Fruit fly (Drosophila melanogaster) whole organism, embryonic: ENCODE data around the gene CG33110.

ENCODE experiments used
- CG4328 ChIP-seq: fragments of 200-800 bp; sonication (Bioruptor generic); optimal IDR thresholded peaks from 3 replicates; lab custom pipeline; 2017; ENCODE audit warnings: missing biosample characterization, missing genetic modification reagents, missing genetic modification characterization
- CG8765 ChIP-seq: fragments of 200-800 bp; sonication (Bioruptor generic); IDR thresholded peaks from 2 replicates; pipeline ENCODE4 v1.3.6; 2022; ENCODE audit warnings: missing biosample characterization, missing genetic modification characterization
- Hr39 ChIP-seq: fragments of >200 bp; optimal IDR thresholded peaks from 2 replicates; lab custom pipeline; 2017

DNA sequence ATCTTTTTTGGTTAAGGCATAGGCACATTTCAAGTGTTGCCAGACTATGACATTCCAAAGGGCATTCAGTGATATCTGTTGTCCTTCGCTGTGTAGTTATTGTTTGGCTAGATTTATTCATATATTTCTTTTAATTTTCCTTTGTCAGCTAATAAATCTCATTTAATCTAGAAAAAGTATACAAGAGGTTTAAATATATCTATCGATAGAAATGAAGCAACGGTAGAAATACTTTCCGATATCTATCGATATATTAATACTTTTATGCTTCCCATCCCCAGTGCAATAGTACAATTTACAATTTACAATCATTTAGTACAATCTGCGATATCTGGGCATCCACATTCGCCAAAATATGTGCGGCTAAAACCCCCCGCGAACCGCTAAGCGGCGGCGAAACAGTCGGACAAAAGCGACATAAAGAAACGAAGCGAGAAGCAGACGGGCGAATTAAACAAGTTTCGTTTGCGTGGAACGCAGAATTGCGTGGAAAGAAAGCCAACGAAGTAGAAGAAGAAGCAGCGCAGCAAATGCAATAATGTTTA lies 17.5 kb downstream of the CG33110 start, which contains the start of gene Efa6:
- TF ChIP-seq CG4328 (GFP tag; lab: Kevin White, UChicago) (no peak), Hr39 (lab: Kevin White, UChicago) (no peak), CG8765 (GFP tag; lab: Robert Waterston, UW) (no peak)
